Fruit fly (Drosophila melanogaster): ENCODE measurements around the gene CG4133.

DNA sequence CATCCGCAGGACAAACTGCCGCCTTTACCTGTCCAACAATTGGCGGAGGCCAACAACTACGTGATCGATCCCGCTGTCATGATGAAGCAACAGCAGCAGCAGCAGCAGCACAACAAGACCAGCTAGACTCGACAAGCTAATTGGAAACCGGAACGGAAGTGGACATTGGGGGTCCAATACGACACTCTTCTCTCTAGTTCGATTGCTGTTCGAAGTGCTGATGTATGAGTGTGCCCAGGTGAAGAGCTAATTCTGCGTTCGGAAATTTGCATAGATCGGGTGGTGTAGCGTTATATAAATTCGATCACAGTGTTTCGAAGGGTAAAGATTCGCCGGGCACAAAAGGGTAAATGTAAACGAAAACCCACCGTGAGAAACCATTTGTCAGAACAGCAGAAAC lies 8.2 kb upstream of the CG4133 start:
- TF ChIP-seq CG8301 (tag; optimal IDR thresholded peaks at IDR 0.05) = no peak
- TF ChIP-seq Snoo (tag; optimal IDR thresholded peaks at IDR 0.05) = no peak
- no peak for TF ChIP-seq CG8159 (tag; optimal IDR thresholded peaks at IDR 0.05)
- no peak for TF ChIP-seq gl (tag; optimal IDR thresholded peaks at IDR 0.05)
- TF ChIP-seq CG15710 (tag; optimal IDR thresholded peaks at IDR 0.05) = no peak
- TF ChIP-seq Pif1B (GFP tag; optimal IDR thresholded peaks at IDR 0.05) = no peak
- no peak for TF ChIP-seq CG9948 (tag; optimal IDR thresholded peaks at IDR 0.05)
- no peak for TF ChIP-seq D1 (tag; optimal IDR thresholded peaks at IDR 0.05)

Data from whole organism, pupa.